Fruit fly (Drosophila melanogaster): Measurements from ENCODE around the gene Spn77Bb.

Gene Spn77Bb

DNA sequence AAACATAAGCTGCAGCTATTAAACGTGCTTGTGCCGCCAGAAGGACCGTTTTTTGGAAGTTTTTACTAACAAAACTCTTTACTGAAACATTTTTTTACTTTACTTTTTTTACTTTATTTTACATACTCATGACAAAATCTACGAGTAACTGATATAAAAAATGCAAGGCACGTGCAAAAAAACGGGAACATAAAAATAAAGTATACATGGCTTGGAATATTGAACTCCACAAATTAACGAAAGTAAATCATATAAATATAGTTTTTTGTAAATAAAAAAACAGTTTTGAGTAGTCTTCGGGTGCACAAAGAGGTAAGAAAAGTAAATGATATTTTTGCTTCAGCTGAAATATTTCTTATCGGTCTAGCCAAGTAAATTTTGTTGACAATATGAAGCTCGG lies at the start of gene Spn77Bb:
Gene Spn77Bb, plus strand, starts transcription at position 301 of the 400 bp plus-strand sequence.
- TF ChIP-seq fkh (GFP tag; optimal IDR thresholded peaks at IDR 0.05) (no peak), lz (GFP tag; optimal IDR thresholded peaks at IDR 0.05) (no peak), CG6792 (GFP tag; optimal IDR thresholded peaks at IDR 0.05) (no peak), Hr4 (GFP tag; optimal IDR thresholded peaks at IDR 0.05) (no peak), svp (GFP tag) (no peak), CG3919 (GFP tag; optimal IDR thresholded peaks at IDR 0.05) (no peak), Gug (GFP tag; IDR thresholded peaks at IDR 0.05) (no peak), Blimp-1 (GFP tag; optimal IDR thresholded peaks at IDR 0.05) (no peak), acj6 (GFP tag; optimal IDR thresholded peaks at IDR 0.05) (no peak), Sox102F (GFP tag; optimal IDR thresholded peaks at IDR 0.05) (no peak), vri (GFP tag; optimal IDR thresholded peaks at IDR 0.05) (no peak), CG7368 (GFP tag; optimal IDR thresholded peaks at IDR 0.05) (no peak)

DNA sequence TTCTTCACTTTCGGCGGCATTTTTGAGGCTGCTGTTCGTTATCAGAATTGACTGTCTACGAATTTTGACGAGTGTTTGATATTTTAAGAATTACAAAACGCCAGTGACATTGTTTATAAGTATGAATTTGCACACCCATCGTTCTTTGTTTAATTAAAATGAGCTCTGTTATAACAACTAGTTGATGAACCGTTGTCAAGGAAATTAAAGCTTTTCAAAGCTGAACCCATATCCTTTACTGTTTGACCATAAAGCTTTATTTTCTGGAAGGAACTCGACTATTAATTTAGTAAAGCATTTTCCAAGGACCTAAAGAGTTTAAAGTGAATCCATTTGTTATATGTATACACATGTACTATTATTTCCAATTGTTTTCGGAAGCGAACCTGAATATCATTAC lies 45.5 kb upstream of the Spn77Bb start, which contains the start of gene CG17122:
Gene CG17122, minus strand, starts transcription at position 101 of the 400 bp plus-strand sequence.
- TF ChIP-seq CG8632 (GFP tag; optimal IDR thresholded peaks at IDR 0.05) (no peak), Hr39 (GFP tag; optimal IDR thresholded peaks at IDR 0.05) (no peak), CG6854 (GFP tag; optimal IDR thresholded peaks at IDR 0.05) (no peak), CG6276 (GFP tag; optimal IDR thresholded peaks at IDR 0.05) (no peak), CG6808 (GFP tag; optimal IDR thresholded peaks at IDR 0.05) (no peak), Sox15 (GFP tag; optimal IDR thresholded peaks at IDR 0.05) (no peak), fd85E (GFP tag; optimal IDR thresholded peaks at IDR 0.05) (no peak), CG1621 (tag; optimal IDR thresholded peaks at IDR 0.05) (no peak), dsx (GFP tag; optimal IDR thresholded peaks at IDR 0.05; ENCODE audit: poor library complexity, severe bottlenecking) (no peak), Eip75B (GFP tag; optimal IDR thresholded peaks at IDR 0.05) (no peak), pdm3 (GFP tag; optimal IDR thresholded peaks at IDR 0.05) (no peak), CG10669 (GFP tag; optimal IDR thresholded peaks at IDR 0.05) (no peak), Sox14 (GFP tag; optimal IDR thresholded peaks at IDR 0.05) (no peak), CG15336 (GFP tag; IDR thresholded peaks at IDR 0.05) (no peak), CG3032 (tag; optimal IDR thresholded peaks at IDR 0.05) (no peak), svp (GFP tag) (no peak), CG3919 (GFP tag; optimal IDR thresholded peaks at IDR 0.05) (no peak)

DNA sequence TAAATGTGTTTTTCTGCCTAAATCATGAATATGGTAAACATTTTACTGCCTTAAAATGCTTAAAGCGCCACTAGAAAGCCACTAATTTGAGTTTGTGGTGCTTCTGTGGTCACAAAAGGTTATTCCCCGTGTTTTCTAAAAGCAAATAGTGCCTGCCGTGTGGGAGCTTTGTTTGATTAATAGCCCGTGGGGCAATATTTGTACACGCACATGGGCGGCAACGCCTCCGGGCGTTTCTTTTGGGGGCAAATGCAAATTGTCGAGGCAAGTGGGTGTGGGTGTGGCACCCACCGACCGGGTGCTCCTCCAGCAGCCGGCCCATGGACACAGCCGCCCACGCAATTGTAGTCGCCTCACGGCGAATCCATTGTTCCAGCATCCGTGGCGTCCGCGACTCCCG lies 44.9 kb upstream of the Spn77Bb start:
- TF ChIP-seq Smox (GFP tag; optimal IDR thresholded peaks at IDR 0.05) (no peak), CG1621 (tag; optimal IDR thresholded peaks at IDR 0.05) (no peak)

DNA sequence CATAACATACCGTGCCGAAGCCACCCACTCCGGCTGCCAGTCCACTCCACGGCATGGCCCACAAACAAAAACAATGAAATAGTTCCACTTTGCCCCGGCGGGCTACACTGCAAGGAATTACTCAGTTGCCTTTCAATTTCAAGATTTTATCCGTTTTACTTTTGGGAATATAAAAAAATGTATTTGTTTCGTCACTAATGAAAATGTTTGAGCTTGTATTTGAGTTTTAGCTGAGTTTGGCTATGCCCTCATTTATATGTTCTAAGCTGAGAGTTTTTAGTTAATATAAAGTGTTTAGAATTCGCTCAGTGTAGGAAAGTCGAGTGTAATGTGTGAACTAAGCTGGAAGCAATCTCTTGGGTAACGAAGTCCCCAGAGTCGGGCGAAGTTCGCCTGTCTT lies 44.1 kb upstream of the Spn77Bb start:
- TF ChIP-seq CG1621 (tag; optimal IDR thresholded peaks at IDR 0.05) = no peak
- no peak for TF ChIP-seq esn (GFP tag; optimal IDR thresholded peaks at IDR 0.05)
- peak; percentile 13 for TF ChIP-seq CG4318 (GFP tag; optimal IDR thresholded peaks at IDR 0.05)
- peak; percentile 48 for TF ChIP-seq CG6276 (GFP tag; optimal IDR thresholded peaks at IDR 0.05)
- no peak for TF ChIP-seq topi (GFP tag; optimal IDR thresholded peaks at IDR 0.05)
- no peak for TF ChIP-seq Gug (GFP tag; IDR thresholded peaks at IDR 0.05)
- no peak for TF ChIP-seq CG6792 (GFP tag; optimal IDR thresholded peaks at IDR 0.05)
- no peak for TF ChIP-seq Smox (GFP tag; optimal IDR thresholded peaks at IDR 0.05)
- no peak for TF ChIP-seq CG3032 (tag; optimal IDR thresholded peaks at IDR 0.05)
- peak; percentile 21 for TF ChIP-seq Sox14 (GFP tag; optimal IDR thresholded peaks at IDR 0.05)
- peak; percentile 20 for TF ChIP-seq CG10669 (GFP tag; optimal IDR thresholded peaks at IDR 0.05)
- TF ChIP-seq Eip75B (GFP tag; optimal IDR thresholded peaks at IDR 0.05) = peak; percentile 16
- TF ChIP-seq CG31627 (GFP tag; optimal IDR thresholded peaks at IDR 0.05) = no peak
- TF ChIP-seq svp (GFP tag) = no peak
- no peak for TF ChIP-seq CG16779 (tag; optimal IDR thresholded peaks at IDR 0.05)
- no peak for TF ChIP-seq Eip93F (GFP tag; optimal IDR thresholded peaks at IDR 0.05)
- no peak for TF ChIP-seq Blimp-1 (GFP tag; optimal IDR thresholded peaks at IDR 0.05)
- no peak for TF ChIP-seq Sox15 (GFP tag; optimal IDR thresholded peaks at IDR 0.05)
- TF ChIP-seq CG11762 (GFP tag; optimal IDR thresholded peaks at IDR 0.05; ENCODE audit: insufficient read depth) = no peak
- no peak for TF ChIP-seq Sox102F (GFP tag; optimal IDR thresholded peaks at IDR 0.05)
- no peak for TF ChIP-seq Ets21C (GFP tag; optimal IDR thresholded peaks at IDR 0.05)
- TF ChIP-seq Eip78C (GFP tag) = peak; percentile 72
- TF ChIP-seq achi (GFP tag; optimal IDR thresholded peaks at IDR 0.05) = peak; percentile 25
- no peak for TF ChIP-seq Hr39 (GFP tag; optimal IDR thresholded peaks at IDR 0.05)
- no peak for TF ChIP-seq cyc (GFP tag; optimal IDR thresholded peaks at IDR 0.05)
- no peak for TF ChIP-seq dsx (GFP tag; optimal IDR thresholded peaks at IDR 0.05; ENCODE audit: poor library complexity, severe bottlenecking)
- no peak for TF ChIP-seq CG6854 (GFP tag; optimal IDR thresholded peaks at IDR 0.05)
- no peak for TF ChIP-seq CG7368 (GFP tag; optimal IDR thresholded peaks at IDR 0.05)
- no peak for TF ChIP-seq Hr38 (GFP tag; optimal IDR thresholded peaks at IDR 0.05)
- TF ChIP-seq CG9139 (GFP tag; optimal IDR thresholded peaks at IDR 0.05) = no peak
- TF ChIP-seq eg (GFP tag; IDR thresholded peaks at IDR 0.05) = peak; percentile 43; the same call in 1 of the 3 replicates
- TF ChIP-seq Lpt (GFP tag; optimal IDR thresholded peaks at IDR 0.05) = no peak
- TF ChIP-seq CG8119 (GFP tag; IDR thresholded peaks at IDR 0.05) = no peak
- peak; percentile 38 for TF ChIP-seq OdsH (GFP tag; optimal IDR thresholded peaks at IDR 0.05)
